Fruit fly (Drosophila melanogaster) whole organism, embryonic: ENCODE measurements around the gene CG13667.

Experiments
- CG11504 ChIP-seq: fragments of 200-800 bp; sonication (Bioruptor generic); optimal IDR thresholded peaks from 3 replicates; lab custom pipeline; 2019; ENCODE audit warnings: missing biosample characterization, mild to moderate bottlenecking, missing genetic modification characterization, moderate library complexity
- CG11560 ChIP-seq: fragments of 200-800 bp; sonication (Bioruptor generic); IDR thresholded peaks from 3 replicates; pipeline ENCODE4 v1.3.6; 2022; ENCODE audit warnings: missing biosample characterization, missing genetic modification characterization
- CG12744 ChIP-seq: fragments of 200-800 bp; sonication (Bioruptor generic); optimal IDR thresholded peaks from 2 replicates; lab custom pipeline; 2016; ENCODE audit warnings: missing biosample characterization, missing genetic modification characterization
- CG13287 ChIP-seq: fragments of 200-800 bp; sonication (Bioruptor generic); IDR thresholded peaks from 2 replicates; pipeline ENCODE4 v1.3.6; 2022; ENCODE audit warnings: missing biosample characterization, missing genetic modification characterization; ENCODE audit not compliant: partially characterized antibody
- CG14710 ChIP-seq: fragments of 200-800 bp; sonication (Bioruptor generic); optimal IDR thresholded peaks from 3 replicates; lab custom pipeline; 2019; ENCODE audit warnings: missing biosample characterization, mild to moderate bottlenecking, missing genetic modification characterization, moderate library complexity
- CG15514 ChIP-seq: fragments of 200-800 bp; sonication (Bioruptor generic); optimal IDR thresholded peaks from 3 replicates; lab custom pipeline; 2017; ENCODE audit warnings: missing biosample characterization, missing genetic modification characterization, mild to moderate bottlenecking, moderate library complexity, missing genetic modification reagents
- CG16779 ChIP-seq: fragments of 200-800 bp; sonication (Bioruptor generic); IDR thresholded peaks from 2 replicates; pipeline ENCODE4 v1.3.6; 2022; ENCODE audit warnings: missing biosample characterization, missing genetic modification characterization
- CG17568 ChIP-seq: fragments of 200-800 bp; sonication (Bioruptor generic); optimal IDR thresholded peaks from 2 replicates; lab custom pipeline; 2018; ENCODE audit warnings: missing biosample characterization, mild to moderate bottlenecking, missing genetic modification characterization, moderate library complexity
- CG32532 ChIP-seq: fragments of 200-800 bp; sonication (Bioruptor generic); IDR thresholded peaks from 2 replicates; pipeline ENCODE4 v1.3.6; 2022; ENCODE audit warnings: missing biosample characterization, missing genetic modification characterization
- CG34224 ChIP-seq: fragments of 200-800 bp; sonication (Bioruptor generic); IDR thresholded peaks from 3 replicates; pipeline ENCODE4 v1.3.6; 2022; ENCODE audit warnings: missing biosample characterization, missing genetic modification characterization; ENCODE audit not compliant: partially characterized antibody
- CG3995 ChIP-seq: fragments of 200-800 bp; sonication (Bioruptor generic); optimal IDR thresholded peaks from 3 replicates; lab custom pipeline; 2016; ENCODE audit warnings: missing biosample characterization, missing genetic modification characterization
- CG42726 ChIP-seq: fragments of 200-800 bp; sonication (Bioruptor generic); IDR thresholded peaks from 2 replicates; pipeline ENCODE4 v1.3.6; 2022; ENCODE audit warnings: missing biosample characterization, missing genetic modification characterization; ENCODE audit not compliant: partially characterized antibody
- CG5180 ChIP-seq: fragments of 200-800 bp; sonication (Bioruptor generic); optimal IDR thresholded peaks from 3 replicates; lab custom pipeline; 2017; ENCODE audit warnings: missing biosample characterization, missing genetic modification characterization, mild to moderate bottlenecking, moderate library complexity, missing genetic modification reagents
- CG8089 ChIP-seq: fragments of 200-800 bp; sonication (Bioruptor generic); optimal IDR thresholded peaks from 3 replicates; lab custom pipeline; 2016; ENCODE audit warnings: missing biosample characterization, missing genetic modification characterization
- CG8388 ChIP-seq: fragments of 200-800 bp; sonication (Bioruptor generic); optimal IDR thresholded peaks from 2 replicates; lab custom pipeline; 2019; ENCODE audit warnings: missing biosample characterization, mild to moderate bottlenecking, missing genetic modification characterization, moderate library complexity
- CG9609 ChIP-seq: fragments of 200-800 bp; sonication (Bioruptor generic); optimal IDR thresholded peaks from 3 replicates; lab custom pipeline; 2016; ENCODE audit warnings: missing biosample characterization, missing genetic modification characterization
- CG9797 ChIP-seq: fragments of 200-800 bp; sonication (Bioruptor generic); optimal IDR thresholded peaks from 3 replicates; lab custom pipeline; 2018; ENCODE audit warnings: missing biosample characterization, mild to moderate bottlenecking, missing genetic modification characterization
- Dll ChIP-seq: fragments of 200-800 bp; sonication (Bioruptor generic); IDR thresholded peaks from 4 replicates; pipeline ENCODE4 v1.3.6; 2022; ENCODE audit warnings: missing biosample characterization, missing genetic modification characterization; ENCODE audit not compliant: partially characterized antibody
- E2f2 ChIP-seq: fragments of 200-800 bp; sonication (Bioruptor generic); IDR thresholded peaks from 2 replicates; pipeline ENCODE4 v1.3.6; 2022; ENCODE audit warnings: missing biosample characterization, missing genetic modification characterization
- ERR ChIP-seq: fragments of 200-800 bp; sonication (Bioruptor generic); optimal IDR thresholded peaks from 2 replicates; lab custom pipeline; 2016; ENCODE audit warnings: missing biosample characterization, missing genetic modification characterization
- Ets97D ChIP-seq: fragments of 200-800 bp; sonication (Bioruptor generic); optimal IDR thresholded peaks from 3 replicates; lab custom pipeline; 2016; ENCODE audit warnings: missing biosample characterization, missing genetic modification characterization
- HLH54F ChIP-seq: fragments of 200-800 bp; sonication (Bioruptor generic); optimal IDR thresholded peaks from 3 replicates; lab custom pipeline; 2016; ENCODE audit warnings: missing biosample characterization, missing genetic modification characterization
- Jarid2 ChIP-seq: fragments of 200-800 bp; sonication (Bioruptor generic); optimal IDR thresholded peaks from 3 replicates; lab custom pipeline; 2017; ENCODE audit warnings: mild to moderate bottlenecking, missing biosample characterization, missing genetic modification reagents, missing genetic modification characterization
- Myb ChIP-seq: fragments of 200-800 bp; sonication (Bioruptor generic); optimal IDR thresholded peaks from 2 replicates; lab custom pipeline; 2016; ENCODE audit warnings: missing biosample characterization, missing genetic modification characterization
- Nf-YB ChIP-seq: fragments of 200-800 bp; sonication (Bioruptor generic); optimal IDR thresholded peaks from 3 replicates; lab custom pipeline; 2019; ENCODE audit warnings: missing biosample characterization, mild to moderate bottlenecking, missing genetic modification characterization, moderate library complexity
- Opbp ChIP-seq: fragments of 200-800 bp; sonication (Bioruptor generic); IDR thresholded peaks from 3 replicates; pipeline ENCODE4 v1.3.6; 2022; ENCODE audit warnings: missing biosample characterization, missing genetic modification characterization; ENCODE audit not compliant: partially characterized antibody
- Optix ChIP-seq: fragments of 200-800 bp; sonication (Bioruptor generic); IDR thresholded peaks from 3 replicates; pipeline ENCODE4 v1.3.6; 2022; ENCODE audit warnings: missing biosample characterization, missing genetic modification characterization
- Rfx ChIP-seq: fragments of 200-800 bp; sonication (Bioruptor generic); IDR thresholded peaks from 2 replicates; pipeline ENCODE4 v1.3.6; 2022; ENCODE audit warnings: missing biosample characterization, missing genetic modification characterization
- Taf1 ChIP-seq: fragments of 200-800 bp; sonication (Bioruptor generic); IDR thresholded peaks from 2 replicates; pipeline ENCODE4 v1.3.6; 2022; ENCODE audit warnings: missing biosample characterization, missing genetic modification characterization
- cad ChIP-seq: fragments of >200 bp; optimal IDR thresholded peaks from 2 replicates; lab custom pipeline; 2017; ENCODE audit warnings: missing biosample characterization, missing genetic modification characterization
- cato ChIP-seq: fragments of 200-800 bp; sonication (Bioruptor generic); optimal IDR thresholded peaks from 2 replicates; lab custom pipeline; 2016; ENCODE audit warnings: missing biosample characterization, missing genetic modification characterization, borderline replicate concordance
- dysf ChIP-seq: fragments of 200-800 bp; sonication (Bioruptor generic); IDR thresholded peaks from 3 replicates; pipeline ENCODE4 v1.3.6; 2022; ENCODE audit warnings: missing biosample characterization, missing genetic modification characterization
- esg ChIP-seq: fragments of 200-800 bp; sonication (Bioruptor generic); conservative IDR thresholded peaks from 2 replicates; pipeline ENCODE4 v1.3.6; 2022; ENCODE audit warnings: missing biosample characterization, missing genetic modification characterization
- fd64A ChIP-seq: fragments of 200-800 bp; sonication (Bioruptor generic); optimal IDR thresholded peaks from 3 replicates; lab custom pipeline; 2018; ENCODE audit warnings: missing biosample characterization, mild to moderate bottlenecking, missing genetic modification characterization
- gsb-n ChIP-seq: fragments of 200-800 bp; sonication (Bioruptor generic); optimal IDR thresholded peaks from 3 replicates; lab custom pipeline; 2018; ENCODE audit warnings: missing biosample characterization, mild to moderate bottlenecking, missing genetic modification characterization
- hbn ChIP-seq: fragments of 200-800 bp; sonication (Bioruptor generic); IDR thresholded peaks from 2 replicates; pipeline ENCODE4 v1.3.6; 2022; ENCODE audit warnings: missing biosample characterization, missing genetic modification characterization; ENCODE audit not compliant: partially characterized antibody
- knrl ChIP-seq: fragments of 200-800 bp; sonication (Bioruptor generic); IDR thresholded peaks from 3 replicates; pipeline ENCODE4 v1.3.6; 2022; ENCODE audit warnings: missing biosample characterization, missing genetic modification characterization; ENCODE audit not compliant: partially characterized antibody
- nerfin-1 ChIP-seq: fragments of 200-800 bp; sonication (Bioruptor generic); optimal IDR thresholded peaks from 3 replicates; lab custom pipeline; 2019; ENCODE audit warnings: missing biosample characterization, mild to moderate bottlenecking, missing genetic modification characterization, moderate library complexity
- p53 ChIP-seq: fragments of 200-800 bp; sonication (Bioruptor generic); optimal IDR thresholded peaks from 2 replicates; lab custom pipeline; 2016; ENCODE audit warnings: missing biosample characterization, missing genetic modification characterization
- pzg ChIP-seq: fragments of 200-800 bp; sonication (Bioruptor generic); optimal IDR thresholded peaks from 3 replicates; lab custom pipeline; 2018; ENCODE audit warnings: missing biosample characterization, mild to moderate bottlenecking, missing genetic modification characterization, moderate library complexity
- row ChIP-seq: fragments of 200-800 bp; sonication (Bioruptor generic); IDR thresholded peaks from 3 replicates; pipeline ENCODE4 v1.3.6; 2022; ENCODE audit warnings: missing biosample characterization, missing genetic modification characterization
- sc ChIP-seq, 3 experiments: fragments of >200 bp in 2 of 3; fragments of 200-800 bp in 1 of 3; sonication (Bioruptor generic) in 1 of 3; optimal IDR thresholded peaks; 2 replicates in 2 of 3; 3 replicates in 1 of 3; lab custom pipeline; 2017; ENCODE audit warnings: mild to moderate bottlenecking in 1 of 3, missing biosample characterization in 1 of 3, missing genetic modification characterization in 1 of 3, missing genetic modification reagents in 1 of 3
- schlank ChIP-seq: fragments of 200-800 bp; sonication (Bioruptor generic); optimal IDR thresholded peaks from 2 replicates; lab custom pipeline; 2018; ENCODE audit warnings: missing biosample characterization, mild to moderate bottlenecking, missing genetic modification characterization
- sens-2 ChIP-seq: fragments of 200-800 bp; sonication (Bioruptor generic); IDR thresholded peaks from 2 replicates; pipeline ENCODE4 v1.3.6; 2022; ENCODE audit warnings: missing biosample characterization, missing genetic modification characterization
- sob ChIP-seq: fragments of 200-800 bp; sonication (Bioruptor generic); IDR thresholded peaks from 2 replicates; pipeline ENCODE4 v1.3.6; 2022; ENCODE audit warnings: missing biosample characterization, missing genetic modification characterization
- trem ChIP-seq: fragments of 200-800 bp; optimal IDR thresholded peaks from 3 replicates; lab custom pipeline; 2019; ENCODE audit warnings: missing biosample characterization, mild to moderate bottlenecking, missing genetic modification characterization, moderate library complexity
- unc-4 ChIP-seq: fragments of 200-800 bp; sonication (Bioruptor generic); IDR thresholded peaks from 2 replicates; pipeline ENCODE4 v1.3.6; 2022; ENCODE audit warnings: missing biosample characterization, missing genetic modification characterization; ENCODE audit not compliant: partially characterized antibody
- vfl ChIP-seq: fragments of 200-800 bp; sonication (Bioruptor generic); optimal IDR thresholded peaks from 2 replicates; lab custom pipeline; 2016; ENCODE audit warnings: missing biosample characterization, missing genetic modification characterization
- vnd ChIP-seq: fragments of 200-800 bp; sonication (Bioruptor generic); IDR thresholded peaks from 3 replicates; pipeline ENCODE4 v1.3.6; 2022; ENCODE audit warnings: missing biosample characterization, missing genetic modification characterization; ENCODE audit not compliant: partially characterized antibody

CG13667 gene

dm6 chr3L:8405123-8405522 is at the start of gene CG13667, which contains the start of the genes Tpt and mkg-p (continued):
- no peak for TF ChIP-seq vfl (GFP tag; lab: Kevin White, UChicago)
- peak; percentile 81 for TF ChIP-seq CG34224
- peak; percentile 68 for TF ChIP-seq trem (tag; lab: Kevin White, UChicago)
- no peak for TF ChIP-seq Optix
- peak; percentile 66 for TF ChIP-seq CG15514 (GFP tag; lab: Kevin White, UChicago)
- peak; percentile 51; the same call in 1 of the 2 replicates for TF ChIP-seq sob (GFP tag; lab: Robert Waterston, UW)
- no peak for TF ChIP-seq Rfx
- TF ChIP-seq CG32532 (GFP tag; lab: Robert Waterston, UW), result no peak
- no peak for TF ChIP-seq schlank (tag; lab: Kevin White, UChicago)
- TF ChIP-seq Jarid2 (GFP tag; lab: Kevin White, UChicago), result no peak
- peak; percentile 31 for TF ChIP-seq CG3995 (GFP tag; lab: Kevin White, UChicago)
- TF ChIP-seq row (GFP tag; lab: Robert Waterston, UW), result peak; percentile 49; the same call in 1 of the 3 replicates
- no peak for TF ChIP-seq fd64A
- TF ChIP-seq dysf (GFP tag; lab: Robert Waterston, UW), result no peak
- no peak for TF ChIP-seq CG5180 (GFP tag; lab: Kevin White, UChicago)
- TF ChIP-seq cato (GFP tag; lab: Kevin White, UChicago), result no peak
- peak; percentile 72 for TF ChIP-seq vnd (GFP tag; lab: Robert Waterston, UW)
- TF ChIP-seq hbn (GFP tag; lab: Robert Waterston, UW), result peak; percentile 81
- TF ChIP-seq sens-2 (GFP tag; lab: Robert Waterston, UW), result no peak
- peak; percentile 60 for TF ChIP-seq Ets97D (GFP tag; lab: Kevin White, UChicago)
- TF ChIP-seq E2f2, result peak; percentile 63
- TF ChIP-seq CG42726, result peak; percentile 52; the same call in 1 of the 2 replicates
- TF ChIP-seq CG16779 (GFP tag; lab: Robert Waterston, UW), result no peak
- TF ChIP-seq CG11504 (tag; lab: Kevin White, UChicago), result no peak
- TF ChIP-seq Nf-YB (GFP tag; lab: Kevin White, UChicago), result peak; percentile 7
- peak; percentile 72; the same call in 1 of the 3 replicates for TF ChIP-seq CG11560 (tag; lab: Robert Waterston, UW)
- peak; percentile 14 for TF ChIP-seq CG12744
- no peak for TF ChIP-seq ERR (GFP tag; lab: Kevin White, UChicago)
- TF ChIP-seq CG14710 (tag; lab: Kevin White, UChicago), result peak; percentile 70
- peak; percentile 83 for TF ChIP-seq knrl
- peak; percentile 87 for TF ChIP-seq unc-4 (GFP tag; lab: Robert Waterston, UW)
- no peak for TF ChIP-seq esg (GFP tag; lab: Robert Waterston, UW)
- no peak for TF ChIP-seq CG8089 (GFP tag; lab: Kevin White, UChicago)
- no peak for TF ChIP-seq CG9609 (GFP tag; lab: Kevin White, UChicago)
- no peak for TF ChIP-seq Taf1 (GFP tag; lab: Robert Waterston, UW)
- TF ChIP-seq nerfin-1, result peak; percentile 79
- TF ChIP-seq pzg (GFP tag; lab: Kevin White, UChicago), result peak; percentile 97
- peak; percentile 89 for TF ChIP-seq Opbp
- TF ChIP-seq Myb, result peak; percentile 33
- no peak for TF ChIP-seq p53 (GFP tag; lab: Kevin White, UChicago)
- TF ChIP-seq CG17568, result no peak
- peak; percentile 89 for TF ChIP-seq Dll
- TF ChIP-seq gsb-n (tag; lab: Kevin White, UChicago), result no peak
- TF ChIP-seq sc (optimal IDR thresholded peaks at IDR 0.05; lab: Kevin White, UChicago), result no peak
- no peak for TF ChIP-seq sc (GFP tag; optimal IDR thresholded peaks at IDR 0.05; lab: Kevin White, UChicago)
- no peak for TF ChIP-seq cad
- TF ChIP-seq HLH54F (GFP tag; lab: Kevin White, UChicago), result peak; percentile 17
- peak; percentile 94 for TF ChIP-seq CG13287
- no peak for TF ChIP-seq CG8388 (GFP tag; lab: Kevin White, UChicago)
- peak; percentile 82 for TF ChIP-seq CG9797 (GFP tag; lab: Kevin White, UChicago)
